Fruit fly (Drosophila melanogaster) whole organism, prepupa: ENCODE measurements around the gene CG17109.

Source experiments
- Blimp-1 ChIP-seq: fragments of 200-800 bp; sonication (Bioruptor generic); optimal IDR thresholded peaks from 3 replicates; lab custom pipeline; 2017; ENCODE audit warnings: missing biosample characterization, missing genetic modification characterization, mild to moderate bottlenecking, moderate library complexity, missing genetic modification reagents
- CG10631 ChIP-seq: fragments of 200-800 bp; sonication (Bioruptor generic); optimal IDR thresholded peaks from 2 replicates; lab custom pipeline; 2016; ENCODE audit warnings: missing biosample characterization, missing genetic modification characterization
- CG10669 ChIP-seq: fragments of 200-800 bp; sonication (Bioruptor generic); optimal IDR thresholded peaks from 3 replicates; lab custom pipeline; 2018; ENCODE audit warnings: missing biosample characterization, mild to moderate bottlenecking, missing genetic modification characterization, moderate library complexity
- CG11902 ChIP-seq: fragments of 200-800 bp; sonication (Bioruptor generic); optimal IDR thresholded peaks from 3 replicates; lab custom pipeline; 2016; ENCODE audit warnings: missing biosample characterization, missing genetic modification characterization
- CG1621 ChIP-seq: fragments of 200-800 bp; sonication (Bioruptor generic); optimal IDR thresholded peaks from 3 replicates; lab custom pipeline; 2018; ENCODE audit warnings: missing biosample characterization, mild to moderate bottlenecking, missing genetic modification characterization
- CG3032 ChIP-seq: fragments of 200-800 bp; optimal IDR thresholded peaks from 2 replicates; lab custom pipeline; 2019; ENCODE audit warnings: missing biosample characterization, mild to moderate bottlenecking, missing genetic modification characterization, moderate library complexity
- CG31627 ChIP-seq: fragments of 200-800 bp; sonication (Bioruptor generic); optimal IDR thresholded peaks from 3 replicates; lab custom pipeline; 2016; ENCODE audit warnings: missing biosample characterization, missing genetic modification characterization
- CG32006 ChIP-seq: fragments of 200-800 bp; sonication (Bioruptor generic); optimal IDR thresholded peaks from 3 replicates; lab custom pipeline; 2017; ENCODE audit warnings: missing biosample characterization, mild to moderate bottlenecking, missing genetic modification characterization
- CG3919 ChIP-seq: fragments of 200-800 bp; sonication (Bioruptor generic); optimal IDR thresholded peaks from 3 replicates; lab custom pipeline; 2016; ENCODE audit warnings: missing biosample characterization, missing genetic modification characterization
- CG4318 ChIP-seq: fragments of 200-800 bp; sonication (Bioruptor generic); optimal IDR thresholded peaks from 3 replicates; lab custom pipeline; 2017; ENCODE audit warnings: missing biosample characterization, mild to moderate bottlenecking, missing genetic modification characterization
- CG6163 ChIP-seq: fragments of 200-800 bp; sonication (Bioruptor generic); IDR thresholded peaks from 3 replicates; pipeline ENCODE4 v1.3.6; 2022; ENCODE audit warnings: missing biosample characterization, missing genetic modification characterization
- CG6276 ChIP-seq: fragments of 200-800 bp; sonication (Bioruptor generic); optimal IDR thresholded peaks from 2 replicates; lab custom pipeline; 2017; ENCODE audit warnings: missing biosample characterization, mild to moderate bottlenecking, missing genetic modification characterization
- CG6792 ChIP-seq: fragments of 200-800 bp; sonication (Bioruptor generic); optimal IDR thresholded peaks from 3 replicates; lab custom pipeline; 2016; ENCODE audit warnings: missing biosample characterization, missing genetic modification characterization
- CG6854 ChIP-seq: fragments of 200-800 bp; sonication (Bioruptor generic); optimal IDR thresholded peaks from 2 replicates; lab custom pipeline; 2017; ENCODE audit warnings: missing biosample characterization, mild to moderate bottlenecking, missing genetic modification characterization
- CG7368 ChIP-seq: fragments of 200-800 bp; sonication (Bioruptor generic); optimal IDR thresholded peaks from 3 replicates; lab custom pipeline; 2016; ENCODE audit warnings: missing biosample characterization, missing genetic modification characterization
- CG8119 ChIP-seq: fragments of 200-800 bp; sonication (Bioruptor generic); IDR thresholded peaks from 3 replicates; pipeline ENCODE4 v1.3.6; 2022; ENCODE audit warnings: missing biosample characterization, missing genetic modification characterization
- CG8319 ChIP-seq: fragments of 200-800 bp; sonication (Bioruptor generic); optimal IDR thresholded peaks from 3 replicates; lab custom pipeline; 2016; ENCODE audit warnings: missing biosample characterization, missing genetic modification characterization
- CG9139 ChIP-seq: fragments of 200-800 bp; sonication (Bioruptor generic); optimal IDR thresholded peaks from 3 replicates; lab custom pipeline; 2017; ENCODE audit warnings: missing biosample characterization, mild to moderate bottlenecking, missing genetic modification characterization
- Eip75B ChIP-seq: fragments of 200-800 bp; sonication (Bioruptor generic); optimal IDR thresholded peaks from 3 replicates; lab custom pipeline; 2016; ENCODE audit warnings: missing biosample characterization, missing genetic modification characterization
- Eip93F ChIP-seq: fragments of 200-800 bp; sonication (Bioruptor generic); optimal IDR thresholded peaks from 2 replicates; lab custom pipeline; 2016; ENCODE audit warnings: missing biosample characterization, mild to moderate bottlenecking, missing genetic modification characterization
- Ets21C ChIP-seq: fragments of 200-800 bp; sonication (Bioruptor generic); optimal IDR thresholded peaks from 3 replicates; lab custom pipeline; 2016; ENCODE audit warnings: missing biosample characterization, missing genetic modification characterization
- Gug ChIP-seq: fragments of 200-800 bp; sonication (Bioruptor generic); IDR thresholded peaks from 2 replicates; pipeline ENCODE4 v1.3.6; 2022; ENCODE audit warnings: missing biosample characterization, missing genetic modification characterization
- Hr38 ChIP-seq: sonication (Bioruptor generic); optimal IDR thresholded peaks from 2 replicates; lab custom pipeline; 2016; ENCODE audit warnings: missing biosample characterization, missing genetic modification characterization
- Hr39 ChIP-seq: fragments of 200-800 bp; sonication (Bioruptor generic); optimal IDR thresholded peaks from 2 replicates; lab custom pipeline; 2016; ENCODE audit warnings: missing biosample characterization, missing genetic modification characterization
- Hr4 ChIP-seq: fragments of 200-800 bp; sonication (Bioruptor generic); optimal IDR thresholded peaks from 3 replicates; lab custom pipeline; 2016; ENCODE audit warnings: missing biosample characterization, missing genetic modification characterization
- Lpt ChIP-seq: fragments of 200-800 bp; sonication (Bioruptor generic); optimal IDR thresholded peaks from 3 replicates; lab custom pipeline; 2016; ENCODE audit warnings: missing biosample characterization, missing genetic modification characterization
- OdsH ChIP-seq: fragments of 200-800 bp; sonication (Bioruptor generic); optimal IDR thresholded peaks from 3 replicates; lab custom pipeline; 2016; ENCODE audit warnings: missing biosample characterization, missing genetic modification characterization
- Sox102F ChIP-seq: fragments of 200-800 bp; sonication (Bioruptor generic); optimal IDR thresholded peaks from 2 replicates; lab custom pipeline; 2016; ENCODE audit warnings: missing biosample characterization, mild to moderate bottlenecking, missing genetic modification characterization
- Sox15 ChIP-seq: fragments of 200-800 bp; sonication (Bioruptor generic); optimal IDR thresholded peaks from 3 replicates; lab custom pipeline; 2016; ENCODE audit warnings: missing biosample characterization, missing genetic modification characterization
- achi ChIP-seq: fragments of 200-800 bp; sonication (Bioruptor generic); optimal IDR thresholded peaks from 3 replicates; lab custom pipeline; 2016; ENCODE audit warnings: missing biosample characterization, missing genetic modification characterization
- acj6 ChIP-seq: fragments of 200-800 bp; sonication (Bioruptor generic); optimal IDR thresholded peaks from 3 replicates; lab custom pipeline; 2016; ENCODE audit warnings: missing biosample characterization, missing genetic modification characterization
- cyc ChIP-seq: fragments of 200-800 bp; sonication (Bioruptor generic); optimal IDR thresholded peaks from 3 replicates; lab custom pipeline; 2016; ENCODE audit warnings: missing biosample characterization, missing genetic modification characterization
- dac ChIP-seq: fragments of 200-800 bp; sonication (Bioruptor generic); optimal IDR thresholded peaks from 2 replicates; lab custom pipeline; 2017; ENCODE audit warnings: missing biosample characterization, mild to moderate bottlenecking, missing genetic modification characterization
- dsx ChIP-seq: fragments of 200-800 bp; optimal IDR thresholded peaks from 3 replicates; lab custom pipeline; 2019; ENCODE audit warnings: missing biosample characterization, mild to moderate bottlenecking, missing genetic modification characterization, moderate library complexity; ENCODE audit not compliant: poor library complexity, severe bottlenecking
- eg ChIP-seq: fragments of 200-800 bp; sonication (Bioruptor generic); IDR thresholded peaks from 3 replicates; pipeline ENCODE4 v1.3.6; 2022; ENCODE audit warnings: missing biosample characterization, missing genetic modification characterization
- esn ChIP-seq: fragments of 200-800 bp; sonication (Bioruptor generic); optimal IDR thresholded peaks from 2 replicates; lab custom pipeline; 2016; ENCODE audit warnings: missing biosample characterization, mild to moderate bottlenecking, missing genetic modification characterization, moderate library complexity
- fd59A ChIP-seq: fragments of 200-800 bp; sonication (Bioruptor generic); optimal IDR thresholded peaks from 2 replicates; lab custom pipeline; 2017; ENCODE audit warnings: missing biosample characterization, mild to moderate bottlenecking, missing genetic modification characterization, missing genetic modification reagents
- fd85E ChIP-seq: fragments of 200-800 bp; sonication (Bioruptor generic); optimal IDR thresholded peaks from 3 replicates; lab custom pipeline; 2016; ENCODE audit warnings: missing biosample characterization, missing genetic modification characterization
- fkh ChIP-seq: fragments of 200-800 bp; sonication (Bioruptor generic); optimal IDR thresholded peaks from 3 replicates; lab custom pipeline; 2017; ENCODE audit warnings: missing biosample characterization, mild to moderate bottlenecking, missing genetic modification characterization, moderate library complexity
- lz ChIP-seq: fragments of 200-800 bp; sonication (Bioruptor generic); optimal IDR thresholded peaks from 3 replicates; lab custom pipeline; 2016; ENCODE audit warnings: missing biosample characterization, missing genetic modification characterization
- net ChIP-seq: fragments of 200-800 bp; sonication (Bioruptor generic); optimal IDR thresholded peaks from 3 replicates; lab custom pipeline; 2016; ENCODE audit warnings: missing biosample characterization, missing genetic modification characterization
- pdm3 ChIP-seq: fragments of 200-800 bp; sonication (Bioruptor generic); optimal IDR thresholded peaks from 3 replicates; lab custom pipeline; 2016; ENCODE audit warnings: missing biosample characterization, missing genetic modification characterization
- salr ChIP-seq, 2 experiments: fragments of 200-800 bp; sonication (Bioruptor generic); optimal IDR thresholded peaks; 3 replicates each; lab custom pipeline; 2016 to 2018; ENCODE audit warnings: missing biosample characterization in 2 of 2, missing genetic modification characterization in 2 of 2, mild to moderate bottlenecking in 1 of 2
- spab ChIP-seq: fragments of 200-800 bp; sonication (Bioruptor generic); optimal IDR thresholded peaks from 2 replicates; lab custom pipeline; 2017; ENCODE audit warnings: missing biosample characterization, mild to moderate bottlenecking, missing genetic modification characterization, missing genetic modification reagents
- svp ChIP-seq: fragments of 200-800 bp; sonication (Bioruptor generic); peaks from one replicate; lab custom pipeline; 2016; ENCODE audit warnings: missing biosample characterization, missing genetic modification characterization

The CG17109 gene

DNA sequence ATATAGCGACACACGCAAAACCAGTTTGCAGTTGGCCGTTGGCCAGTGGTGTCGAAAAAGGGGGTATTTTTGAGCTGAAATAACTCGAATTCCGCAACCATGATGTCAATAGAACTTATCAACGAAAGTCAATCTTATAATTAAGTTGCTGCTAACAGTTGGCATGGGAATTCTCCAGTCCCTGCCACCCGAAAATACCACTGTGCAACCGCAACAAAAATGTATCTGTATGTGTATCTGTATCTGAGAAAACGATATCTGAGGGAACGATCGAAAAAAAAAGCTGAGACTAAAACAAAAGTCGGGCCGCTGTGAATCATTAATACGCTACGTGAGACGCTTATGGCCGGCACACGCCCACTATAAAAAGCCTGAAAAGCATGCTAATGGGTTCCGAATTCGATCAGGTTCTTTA lies 49.0 kb upstream of the CG17109 start (continued):
- peak; percentile 93 for TF ChIP-seq cyc
- TF ChIP-seq Gug, result peak; percentile 57
- TF ChIP-seq fd59A (GFP tag; lab: Kevin White, UChicago), result peak; percentile 82
- peak; percentile 89 for TF ChIP-seq pdm3
- peak; percentile 84 for TF ChIP-seq eg
- TF ChIP-seq CG10631 (GFP tag; lab: Kevin White, UChicago), result peak; percentile 88
- peak; percentile 92 for TF ChIP-seq CG6163 (GFP tag; lab: Robert Waterston, UW)
- peak; percentile 94 for TF ChIP-seq CG7368 (GFP tag; lab: Kevin White, UChicago)
- TF ChIP-seq lz (GFP tag; lab: Kevin White, UChicago), result peak; percentile 94
- peak; percentile 89 for TF ChIP-seq CG11902 (GFP tag; lab: Kevin White, UChicago)
- TF ChIP-seq salr (GFP tag; optimal IDR thresholded peaks at IDR 0.05; lab: Kevin White, UChicago), result peak; percentile 74 to 82

DNA sequence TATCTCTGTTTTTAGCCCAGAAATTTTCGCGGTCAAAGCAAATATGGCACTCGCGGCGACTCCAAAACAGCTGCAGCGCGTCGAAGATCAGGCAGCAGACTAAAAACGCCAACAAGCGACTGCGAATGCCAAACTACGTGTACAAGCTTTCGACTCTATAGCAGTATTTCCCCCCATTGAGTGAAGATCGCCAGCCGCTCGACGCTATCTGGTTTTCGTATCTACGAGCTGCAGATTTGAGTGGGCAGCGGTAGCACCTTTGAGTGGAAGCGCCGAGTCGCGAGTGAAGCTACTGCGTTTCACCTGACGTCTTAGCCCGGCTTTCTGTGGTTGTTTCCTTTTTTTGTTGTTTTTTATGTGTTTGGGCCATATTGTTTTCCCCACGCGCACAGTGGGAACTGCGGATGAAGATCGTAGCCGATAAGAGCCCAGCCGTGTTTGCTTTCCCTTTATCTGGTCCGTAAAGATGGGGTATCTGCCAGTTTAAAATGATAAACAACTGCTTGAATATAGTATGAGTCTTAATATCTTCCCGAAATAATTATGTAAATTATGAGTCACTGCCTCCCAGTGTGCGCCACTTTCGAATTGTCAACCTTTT lies 47.3 kb upstream of the CG17109 start, which contains the start of gene CG17121:
CG17121 (minus strand) TSS at position 126 of the 601 bp plus-strand sequence.
- TF ChIP-seq CG8119 (GFP tag; lab: Robert Waterston, UW) (no peak), lz (GFP tag; lab: Kevin White, UChicago) (no peak), OdsH (GFP tag; lab: Kevin White, UChicago) (no peak), CG6163 (GFP tag; lab: Robert Waterston, UW) (peak; percentile 64), esn (GFP tag; lab: Kevin White, UChicago) (no peak), Ets21C (GFP tag; lab: Kevin White, UChicago) (no peak), Lpt (GFP tag; lab: Kevin White, UChicago) (no peak), Hr38 (GFP tag; lab: Kevin White, UChicago) (no peak)
- TF ChIP-seq, all 60 proteins: peak for 1

DNA sequence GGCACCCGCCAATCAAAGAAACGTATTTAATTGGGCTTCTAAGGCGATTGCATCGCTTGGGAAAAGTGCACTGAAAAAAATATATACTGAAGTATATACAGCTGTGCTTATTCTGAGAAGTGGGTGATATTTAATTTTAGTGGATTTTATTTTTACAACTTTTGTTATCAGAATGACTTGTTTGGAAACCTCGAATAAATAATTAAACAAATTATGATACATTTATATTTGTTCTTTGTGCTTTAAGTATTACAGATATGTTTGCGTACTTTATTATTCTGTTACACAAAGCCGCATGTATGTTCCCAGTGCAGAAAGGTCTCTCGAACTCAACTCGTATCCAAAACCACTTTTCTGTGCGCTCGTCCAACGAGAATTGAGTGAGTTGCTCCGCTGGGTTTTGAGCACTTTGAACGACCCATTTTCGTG lies 46.8 kb upstream of the CG17109 start:
- TF ChIP-seq Eip75B (GFP tag; lab: Kevin White, UChicago) (peak; percentile 87), CG3032 (tag; lab: Kevin White, UChicago) (peak; percentile 87), CG6163 (GFP tag; lab: Robert Waterston, UW) (peak; percentile 68; the same call in 2 of the 3 replicates), Sox15 (GFP tag; lab: Kevin White, UChicago) (peak; percentile 74), Eip93F (GFP tag; lab: Kevin White, UChicago) (peak; percentile 0), pdm3 (peak; percentile 89), Gug (peak; percentile 77), CG32006 (GFP tag; lab: Kevin White, UChicago) (peak; percentile 96), CG9139 (GFP tag; lab: Kevin White, UChicago) (peak; percentile 64), CG6854 (GFP tag; lab: Kevin White, UChicago) (peak; percentile 7), CG6792 (GFP tag; lab: Kevin White, UChicago) (peak; percentile 88), Hr39 (GFP tag; lab: Kevin White, UChicago) (peak; percentile 79), svp (GFP tag; lab: Kevin White, UChicago) (peak; percentile 96), CG8319 (GFP tag; lab: Kevin White, UChicago) (peak; percentile 67), fkh (peak; percentile 67), CG3919 (peak; percentile 88), CG7368 (GFP tag; lab: Kevin White, UChicago) (peak; percentile 74), eg (peak; percentile 86), OdsH (GFP tag; lab: Kevin White, UChicago) (peak; percentile 89), fd85E (no peak), dsx (GFP tag; lab: Kevin White, UChicago) (peak; percentile 69), Sox102F (GFP tag; lab: Kevin White, UChicago) (peak; percentile 74), CG10669 (GFP tag; lab: Kevin White, UChicago) (peak; percentile 79), Ets21C (GFP tag; lab: Kevin White, UChicago) (peak; percentile 74), Blimp-1 (GFP tag; lab: Kevin White, UChicago) (peak; percentile 72), Hr4 (peak; percentile 91), CG11902 (GFP tag; lab: Kevin White, UChicago) (peak; percentile 74), CG6276 (GFP tag; lab: Kevin White, UChicago) (peak; percentile 85), achi (GFP tag; lab: Kevin White, UChicago) (peak; percentile 89), net (GFP tag; lab: Kevin White, UChicago) (peak; percentile 81), CG4318 (peak; percentile 87), CG31627 (GFP tag; lab: Kevin White, UChicago) (peak; percentile 85), acj6 (peak; percentile 85), CG1621 (tag; lab: Kevin White, UChicago) (peak; percentile 20), spab (GFP tag; lab: Kevin White, UChicago) (peak; percentile 78), CG8119 (GFP tag; lab: Robert Waterston, UW) (peak; percentile 92), dac (GFP tag; lab: Kevin White, UChicago) (peak; percentile 72)
